Fruit fly (Drosophila melanogaster) S2 (cell line): ENCODE data around the gene CG10859.

Source experiments
- CG8478 ChIP-seq: fragments of >200 bp; optimal IDR thresholded peaks from 2 replicates; lab custom pipeline; 2018
- CTCF ChIP-seq, 2 experiments: fragments of >200 bp; optimal IDR thresholded peaks; 2 replicates each; lab custom pipeline; 2018

DNA sequence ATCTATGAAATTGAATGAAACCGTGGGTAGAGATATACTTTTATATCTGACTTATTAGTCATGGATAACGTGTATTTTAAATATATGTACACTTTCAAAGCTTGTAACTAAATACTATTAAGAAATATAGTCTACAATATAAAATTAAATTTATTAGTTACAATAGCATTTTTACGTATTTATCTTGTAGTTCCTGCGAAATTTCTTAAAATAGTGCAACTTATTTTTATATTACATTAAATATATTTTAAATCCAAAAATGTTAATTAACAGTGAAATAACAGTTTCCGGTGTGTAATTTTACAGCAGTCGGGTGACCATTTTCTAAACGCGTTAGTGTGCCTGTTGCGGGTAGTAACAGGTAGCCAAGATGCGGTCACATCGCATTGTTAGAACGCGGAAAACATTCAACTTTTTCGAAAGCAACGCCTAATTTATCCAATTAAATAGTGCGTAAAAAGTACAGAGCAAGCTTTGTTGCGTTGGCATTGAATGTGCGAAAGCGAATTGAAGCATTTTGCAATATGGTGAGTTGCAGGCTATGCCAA is at the start of gene CG10859, which contains the start of gene CG7110:
- TF ChIP-seq CTCF (optimal IDR thresholded peaks at IDR 0.05; lab: Kevin White, UChicago) (no peak), CG8478 (lab: Kevin White, UChicago) (no peak)
